Worm (Caenorhabditis elegans) whole organism, late embryonic: ENCODE results near the gene ttr-53.

ENCODE experiments used
- K09A11.1 ChIP-seq: sonication (generic microtip); optimal IDR thresholded peaks from 2 replicates; lab custom pipeline; 2017; ENCODE audit warnings: antibody characterized with exemption, mild to moderate bottlenecking, missing genetic modification characterization, missing compliant biosample characterization; ENCODE audit not compliant: insufficient read depth
- Y22D7AL.16 ChIP-seq: sonication (generic microtip); optimal IDR thresholded peaks from 2 replicates; lab custom pipeline; 2016; ENCODE audit warnings: missing genetic modification characterization, missing compliant biosample characterization
- ama-1 ChIP-seq: fragments of 150-350 bp; optimal IDR thresholded peaks from 2 replicates; lab custom pipeline; 2014
- ceh-2 ChIP-seq: sonication (generic microtip); optimal IDR thresholded peaks from 2 replicates; lab custom pipeline; 2016; ENCODE audit warnings: missing genotype, missing genetic modification characterization, missing compliant biosample characterization
- elt-2 ChIP-seq: sonication (generic microtip); optimal IDR thresholded peaks from 2 replicates; lab custom pipeline; 2016; ENCODE audit warnings: missing genetic modification reagents, missing genetic modification characterization, missing compliant biosample characterization
- fkh-6 ChIP-seq: sonication (generic microtip); optimal IDR thresholded peaks from 2 replicates; lab custom pipeline; 2016; ENCODE audit warnings: missing genetic modification characterization, missing compliant biosample characterization
- odd-2 ChIP-seq: sonication (generic microtip); optimal IDR thresholded peaks from 2 replicates; lab custom pipeline; 2017; ENCODE audit warnings: antibody characterized with exemption, mild to moderate bottlenecking, missing genetic modification characterization, missing compliant biosample characterization
- pag-3 ChIP-seq: sonication (generic microtip); optimal IDR thresholded peaks from 2 replicates; lab custom pipeline; 2016; ENCODE audit warnings: missing compliant biosample characterization, missing genetic modification characterization, borderline replicate concordance
- pat-9 ChIP-seq: fragments of 200-800 bp; sonication (Bioruptor generic); optimal IDR thresholded peaks from 2 replicates; lab custom pipeline; 2018; ENCODE audit warnings: mild to moderate bottlenecking, missing genetic modification characterization, moderate library complexity, missing compliant biosample characterization
- pqm-1 ChIP-seq: sonication (generic microtip); optimal IDR thresholded peaks from 2 replicates; lab custom pipeline; 2016; ENCODE audit warnings: missing genetic modification characterization, missing compliant biosample characterization
- tbx-2 ChIP-seq: sonication (generic microtip); optimal IDR thresholded peaks from 2 replicates; lab custom pipeline; 2016; ENCODE audit warnings: missing genetic modification characterization, missing compliant biosample characterization

DNA sequence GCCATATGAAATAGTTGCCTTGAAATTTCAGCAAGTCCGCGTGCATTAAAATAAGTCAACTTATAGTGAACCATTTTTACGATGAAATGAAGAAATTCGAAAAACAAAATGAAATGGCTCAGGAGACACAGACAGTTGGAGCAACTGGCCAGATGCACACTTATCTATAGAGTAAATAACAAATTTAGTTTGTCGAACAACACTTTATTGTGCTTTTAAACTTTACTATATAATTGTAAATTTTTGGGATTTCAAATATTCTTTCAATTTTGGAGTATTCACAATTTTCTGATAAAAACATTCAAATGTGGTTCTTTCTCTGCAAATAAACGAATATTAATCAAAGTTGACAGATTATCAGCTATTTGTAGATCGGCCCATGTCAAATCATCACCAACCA is 17.7 kb upstream of the ttr-53 start, which contains the start of gene gst-3:
- TF ChIP-seq K09A11.1 (tag; lab: Kevin White, UChicago) (no peak), elt-2 (tag; lab: Kevin White, UChicago) (no peak), pag-3 (tag; lab: Kevin White, UChicago) (no peak), pat-9 (tag; lab: Kevin White, UChicago) (no peak), fkh-6 (tag; lab: Kevin White, UChicago) (no peak), odd-2 (tag; lab: Kevin White, UChicago) (no peak), pqm-1 (tag; lab: Kevin White, UChicago) (no peak), Y22D7AL.16 (tag; lab: Kevin White, UChicago) (no peak), tbx-2 (tag; lab: Kevin White, UChicago) (no peak), ceh-2 (tag; lab: Kevin White, UChicago) (no peak), ama-1 (lab: Kevin White, UChicago) (no peak)
